Worm (Caenorhabditis elegans): ENCODE measurements around the gene F18F11.4.
A peak's percentile ranks its signal among the peaks of the same experiment; 100 is the strongest.

F18F11.4 gene

ce11 chrIV:383135-383731 lies 52.6 kb downstream of the F18F11.4 start, which contains the start of gene spl-1:
Gene spl-1, minus strand, starts transcription at chrIV:383185.
- TF ChIP-seq R02D3.7 (tag; optimal IDR thresholded peaks at IDR 0.05) = no peak
- no peak for TF ChIP-seq ZK546.5 (tag; optimal IDR thresholded peaks at IDR 0.05)
- TF ChIP-seq peb-1 (tag; optimal IDR thresholded peaks at IDR 0.05) = no peak
- no peak for TF ChIP-seq nhr-77 (tag; optimal IDR thresholded peaks at IDR 0.05)
- no peak for TF ChIP-seq nhr-11 (tag; optimal IDR thresholded peaks at IDR 0.05)
- no peak for TF ChIP-seq unc-39 (tag; optimal IDR thresholded peaks at IDR 0.05)
- peak; percentile 73 for TF ChIP-seq crh-2 (tag; optimal IDR thresholded peaks at IDR 0.05)
- peak; percentile 75 for TF ChIP-seq fos-1 (tag; optimal IDR thresholded peaks at IDR 0.05)
- TF ChIP-seq gmeb-1 (tag; optimal IDR thresholded peaks at IDR 0.05) = peak; percentile 4
